Fruit fly (Drosophila melanogaster): ENCODE measurements around the gene Oli.

- TF ChIP-seq h (optimal IDR thresholded peaks at IDR 0.05) = no peak
- TF ChIP-seq ttk (optimal IDR thresholded peaks at IDR 0.05) = no peak
- no peak for TF ChIP-seq insv (optimal IDR thresholded peaks at IDR 0.05)
- no peak for TF ChIP-seq Sin3A (optimal IDR thresholded peaks at IDR 0.05)
These were observed 4.0 kb upstream of the Oli start for dm6 chr2L:17585000-17585399.
